Fruit fly (Drosophila melanogaster) whole organism, embryonic: ENCODE results near the gene dsf.

Source experiments
- Asciz ChIP-seq: fragments of 200-800 bp; sonication (Bioruptor generic); optimal IDR thresholded peaks from 2 replicates; lab custom pipeline; 2017; ENCODE audit warnings: missing biosample characterization, mild to moderate bottlenecking, missing genetic modification characterization, missing genetic modification reagents
- B-H1 ChIP-seq: fragments of 200-800 bp; sonication (Bioruptor generic); IDR thresholded peaks from 3 replicates; pipeline ENCODE4 v1.3.6; 2022; ENCODE audit warnings: missing biosample characterization, missing genetic modification characterization
- B-H2 ChIP-seq: fragments of 200-800 bp; sonication (Bioruptor generic); optimal IDR thresholded peaks from 2 replicates; lab custom pipeline; 2018; ENCODE audit warnings: missing biosample characterization, mild to moderate bottlenecking, missing genetic modification characterization
- Bdp1 ChIP-seq: fragments of 200-800 bp; sonication (Bioruptor generic); optimal IDR thresholded peaks from 3 replicates; lab custom pipeline; 2016; ENCODE audit warnings: missing biosample characterization, missing genetic modification characterization
- CG10147 ChIP-seq: fragments of 200-800 bp; sonication (Bioruptor generic); optimal IDR thresholded peaks from 2 replicates; lab custom pipeline; 2019; ENCODE audit warnings: missing biosample characterization, mild to moderate bottlenecking, missing genetic modification characterization, moderate library complexity
- CG10565 ChIP-seq: fragments of 200-800 bp; sonication (Bioruptor generic); optimal IDR thresholded peaks from 3 replicates; lab custom pipeline; 2016; ENCODE audit warnings: missing biosample characterization, mild to moderate bottlenecking, missing genetic modification characterization
- CG11560 ChIP-seq: fragments of 200-800 bp; sonication (Bioruptor generic); IDR thresholded peaks from 3 replicates; pipeline ENCODE4 v1.3.6; 2022; ENCODE audit warnings: missing biosample characterization, missing genetic modification characterization
- CG12219 ChIP-seq: fragments of 200-800 bp; sonication (Bioruptor generic); optimal IDR thresholded peaks from 3 replicates; lab custom pipeline; 2018; ENCODE audit warnings: missing biosample characterization, mild to moderate bottlenecking, missing genetic modification characterization
- CG12769 ChIP-seq: fragments of 200-800 bp; sonication (Bioruptor generic); optimal IDR thresholded peaks from 2 replicates; lab custom pipeline; 2019; ENCODE audit warnings: missing biosample characterization, mild to moderate bottlenecking, missing genetic modification characterization, moderate library complexity
- CG15601 ChIP-seq: fragments of 200-800 bp; sonication (Bioruptor generic); optimal IDR thresholded peaks from 3 replicates; lab custom pipeline; 2019; ENCODE audit warnings: missing biosample characterization, mild to moderate bottlenecking, missing genetic modification characterization, moderate library complexity
- CG18011 ChIP-seq: fragments of 200-800 bp; sonication (Bioruptor generic); optimal IDR thresholded peaks from 2 replicates; lab custom pipeline; 2017; ENCODE audit warnings: missing biosample characterization, missing genetic modification characterization, mild to moderate bottlenecking, moderate library complexity, missing genotype
- CG1832 ChIP-seq: fragments of 200-800 bp; sonication (Bioruptor generic); optimal IDR thresholded peaks from 2 replicates; lab custom pipeline; 2017; ENCODE audit warnings: missing biosample characterization, mild to moderate bottlenecking, missing genetic modification characterization, inconsistent platforms
- CG30020 ChIP-seq: fragments of 200-800 bp; optimal IDR thresholded peaks from 2 replicates; lab custom pipeline; 2019; ENCODE audit warnings: missing biosample characterization, mild to moderate bottlenecking, missing genetic modification characterization, moderate library complexity
- CG30403 ChIP-seq: fragments of 200-800 bp; sonication (Bioruptor generic); optimal IDR thresholded peaks from 3 replicates; lab custom pipeline; 2016; ENCODE audit warnings: missing biosample characterization, missing genetic modification characterization
- CG32772 ChIP-seq: fragments of 200-800 bp; sonication (Bioruptor generic); IDR thresholded peaks from 2 replicates; pipeline ENCODE4 v1.3.6; 2022; ENCODE audit warnings: missing biosample characterization, missing genetic modification characterization
- CG6175 ChIP-seq: fragments of 200-800 bp; sonication (Bioruptor generic); IDR thresholded peaks from 3 replicates; pipeline ENCODE4 v1.3.6; 2022; ENCODE audit warnings: missing biosample characterization, missing genetic modification characterization
- CG6765 ChIP-seq: fragments of 200-800 bp; sonication (Bioruptor generic); optimal IDR thresholded peaks from 3 replicates; lab custom pipeline; 2017; ENCODE audit warnings: missing biosample characterization, mild to moderate bottlenecking, missing genetic modification characterization
- CG7271 ChIP-seq: fragments of 200-800 bp; sonication (Bioruptor generic); optimal IDR thresholded peaks from 2 replicates; lab custom pipeline; 2018; ENCODE audit warnings: missing biosample characterization, mild to moderate bottlenecking, missing genetic modification characterization, moderate library complexity
- CG8290 ChIP-seq, 3 experiments: fragments of 200-800 bp; sonication (Bioruptor generic); optimal IDR thresholded peaks; 2 replicates each; lab custom pipeline; 2016 to 2019; ENCODE audit warnings: missing biosample characterization in 3 of 3, missing genetic modification characterization in 3 of 3, mild to moderate bottlenecking in 2 of 3, moderate library complexity in 1 of 3
- Dbx ChIP-seq: fragments of 200-800 bp; sonication (Bioruptor generic); IDR thresholded peaks from 3 replicates; pipeline ENCODE4 v1.3.6; 2022; ENCODE audit warnings: missing biosample characterization, missing genetic modification characterization
- Dip3 ChIP-seq: fragments of 200-800 bp; sonication (Bioruptor generic); optimal IDR thresholded peaks from 3 replicates; lab custom pipeline; 2016; ENCODE audit warnings: missing biosample characterization, missing genetic modification characterization
- Doc2 ChIP-seq: fragments of 200-800 bp; sonication (Bioruptor generic); IDR thresholded peaks from 2 replicates; pipeline ENCODE4 v1.3.6; 2022; ENCODE audit warnings: missing biosample characterization, missing genetic modification characterization
- Drgx ChIP-seq: fragments of 200-800 bp; sonication (Bioruptor generic); IDR thresholded peaks from 2 replicates; pipeline ENCODE4 v1.3.6; 2022; ENCODE audit warnings: missing biosample characterization, missing genetic modification characterization
- ERR ChIP-seq: fragments of 200-800 bp; sonication (Bioruptor generic); optimal IDR thresholded peaks from 2 replicates; lab custom pipeline; 2016; ENCODE audit warnings: missing biosample characterization, missing genetic modification characterization
- Ets65A ChIP-seq: fragments of 200-800 bp; sonication (Bioruptor generic); peaks from one replicate; lab custom pipeline; 2016; ENCODE audit warnings: missing biosample characterization, missing genetic modification characterization
- HLH3B ChIP-seq: fragments of 200-800 bp; sonication (Bioruptor generic); IDR thresholded peaks from 2 replicates; pipeline ENCODE4 v1.3.6; 2022; ENCODE audit warnings: missing biosample characterization, missing genetic modification characterization
- Hr78 ChIP-seq, 2 experiments: fragments of 200-800 bp in 1 of 2; fragments of >200 bp in 1 of 2; sonication (Bioruptor generic) in 1 of 2; optimal IDR thresholded peaks; 2 replicates each; lab custom pipeline; 2017 to 2019; ENCODE audit warnings: missing biosample characterization in 2 of 2, missing genetic modification characterization in 2 of 2, mild to moderate bottlenecking in 1 of 2, moderate library complexity in 1 of 2
- MTF-1 ChIP-seq: fragments of 200-800 bp; sonication (Bioruptor generic); optimal IDR thresholded peaks from 2 replicates; lab custom pipeline; 2018; ENCODE audit warnings: missing biosample characterization, mild to moderate bottlenecking, missing genetic modification characterization, borderline replicate concordance
- NC2β ChIP-seq: fragments of 200-800 bp; sonication (Bioruptor generic); optimal IDR thresholded peaks from 2 replicates; lab custom pipeline; 2016; ENCODE audit warnings: missing biosample characterization, missing genetic modification characterization
- Oaz ChIP-seq: fragments of 200-800 bp; sonication (Bioruptor generic); IDR thresholded peaks from 2 replicates; pipeline ENCODE4 v1.3.6; 2022; ENCODE audit warnings: missing biosample characterization, missing genetic modification characterization
- Pdp1 ChIP-seq, 2 experiments: fragments of 200-800 bp; sonication (Bioruptor generic); optimal IDR thresholded peaks; 3 replicates each; lab custom pipeline; 2016; ENCODE audit warnings: missing biosample characterization in 2 of 2, missing genetic modification characterization in 2 of 2, mild to moderate bottlenecking in 1 of 2, moderate library complexity in 1 of 2
- Rfx ChIP-seq: fragments of 200-800 bp; sonication (Bioruptor generic); IDR thresholded peaks from 2 replicates; pipeline ENCODE4 v1.3.6; 2022; ENCODE audit warnings: missing biosample characterization, missing genetic modification characterization
- Sox100B ChIP-seq: fragments of 200-800 bp; sonication (Bioruptor generic); optimal IDR thresholded peaks from 3 replicates; lab custom pipeline; 2018; ENCODE audit warnings: missing biosample characterization, mild to moderate bottlenecking, missing genetic modification characterization
- Spps ChIP-seq: fragments of 200-800 bp; sonication (Bioruptor generic); optimal IDR thresholded peaks from 2 replicates; lab custom pipeline; 2018; ENCODE audit warnings: missing biosample characterization, mild to moderate bottlenecking, missing genetic modification characterization
- ase ChIP-seq: fragments of 200-800 bp; sonication (Bioruptor generic); IDR thresholded peaks from 3 replicates; pipeline ENCODE4 v1.3.6; 2022; ENCODE audit warnings: missing biosample characterization, missing genetic modification characterization
- emc ChIP-seq: fragments of 200-800 bp; sonication (Bioruptor generic); optimal IDR thresholded peaks from 2 replicates; lab custom pipeline; 2016; ENCODE audit warnings: missing biosample characterization, missing genetic modification characterization
- eyg ChIP-seq: fragments of 200-800 bp; sonication (Bioruptor generic); optimal IDR thresholded peaks from 3 replicates; lab custom pipeline; 2016; ENCODE audit warnings: missing biosample characterization, missing genetic modification characterization
- fd102C ChIP-seq: fragments of 200-800 bp; sonication (Bioruptor generic); optimal IDR thresholded peaks from 2 replicates; lab custom pipeline; 2018; ENCODE audit warnings: missing biosample characterization, mild to moderate bottlenecking, missing genetic modification characterization, moderate library complexity
- ftz-f1 ChIP-seq: fragments of 200-800 bp; sonication (Bioruptor generic); optimal IDR thresholded peaks from 2 replicates; lab custom pipeline; 2016; ENCODE audit warnings: missing biosample characterization, missing genetic modification characterization
- gfzf ChIP-seq: fragments of 200-800 bp; sonication (Bioruptor generic); optimal IDR thresholded peaks from 2 replicates; lab custom pipeline; 2016; ENCODE audit warnings: missing biosample characterization, mild to moderate bottlenecking, missing genetic modification characterization, moderate library complexity
- ind ChIP-seq: fragments of 200-800 bp; sonication (Bioruptor generic); optimal IDR thresholded peaks from 3 replicates; lab custom pipeline; 2016; ENCODE audit warnings: missing biosample characterization, missing genetic modification characterization
- lov ChIP-seq, 2 experiments: fragments of 200-800 bp in 1 of 2; fragments of >200 bp in 1 of 2; sonication (Bioruptor generic) in 1 of 2; IDR thresholded peaks in 1 of 2; optimal IDR thresholded peaks in 1 of 2; 2 replicates in 1 of 2; 3 replicates in 1 of 2; pipeline versions ENCODE4 v1.3.6 to Lab custom; 2017 to 2022; ENCODE audit warnings: missing biosample characterization in 1 of 2, missing genetic modification characterization in 1 of 2
- otp ChIP-seq: fragments of 200-800 bp; sonication (Bioruptor generic); IDR thresholded peaks from 3 replicates; pipeline ENCODE4, ENCODE4 v1.3.6; 2022; ENCODE audit warnings: missing biosample characterization, missing genetic modification characterization
- sug ChIP-seq: fragments of 200-800 bp; optimal IDR thresholded peaks from 2 replicates; lab custom pipeline; 2019; ENCODE audit warnings: missing biosample characterization, mild to moderate bottlenecking, missing genetic modification characterization, moderate library complexity
- unc-4 ChIP-seq: fragments of 200-800 bp; sonication (Bioruptor generic); IDR thresholded peaks from 2 replicates; pipeline ENCODE4 v1.3.6; 2022; ENCODE audit warnings: missing biosample characterization, missing genetic modification characterization; ENCODE audit not compliant: partially characterized antibody

Gene dsf

dm6 chr2L:5945651-5946547 is 20.2 kb downstream of the dsf start (continued):
- TF ChIP-seq CG7271 (tag; lab: Kevin White, UChicago): no peak
- no peak for TF ChIP-seq MTF-1 (GFP tag; lab: Kevin White, UChicago)
- TF ChIP-seq Rfx (GFP tag; lab: Robert Waterston, UW): no peak; the same call in 1 of the 2 replicates
- TF ChIP-seq Ets65A (GFP tag; lab: Kevin White, UChicago): peak; percentile 45
- TF ChIP-seq ase: no peak
- TF ChIP-seq CG32772 (GFP tag; lab: Robert Waterston, UW): no peak
- TF ChIP-seq CG10565 (GFP tag; lab: Kevin White, UChicago): no peak
- no peak for TF ChIP-seq CG18011 (GFP tag; lab: Kevin White, UChicago)
- peak in 1 of 2 experiments; percentile 8 for TF ChIP-seq Pdp1 (GFP tag; optimal IDR thresholded peaks at IDR 0.05; lab: Kevin White, UChicago)
- TF ChIP-seq CG11560: 0 out of 3 replicates have a peak, but pooled peaks have one; percentile 60
- TF ChIP-seq fd102C (GFP tag; lab: Kevin White, UChicago): no peak
- TF ChIP-seq sug: peak; percentile 73
- no peak for TF ChIP-seq NC2β (GFP tag; lab: Kevin White, UChicago)
- no peak for TF ChIP-seq Doc2 (GFP tag; lab: Robert Waterston, UW)
- TF ChIP-seq Spps (tag; lab: Kevin White, UChicago): no peak
- TF ChIP-seq CG30403 (GFP tag; lab: Kevin White, UChicago): no peak
- TF ChIP-seq Dip3 (GFP tag; lab: Kevin White, UChicago): no peak
- peak; percentile 81 for TF ChIP-seq CG12769 (tag; lab: Kevin White, UChicago)
- TF ChIP-seq B-H2: peak; percentile 57
- TF ChIP-seq unc-4: no peak
- no peak for TF ChIP-seq Drgx (GFP tag; lab: Robert Waterston, UW)
- peak; percentile 62; the same call in 2 of the 3 replicates for TF ChIP-seq Dbx (GFP tag; lab: Robert Waterston, UW)
- TF ChIP-seq CG15601 (tag; lab: Kevin White, UChicago): no peak
- TF ChIP-seq CG12219 (GFP tag; lab: Kevin White, UChicago): no peak
- no peak for TF ChIP-seq lov (optimal IDR thresholded peaks at IDR 0.05; lab: Kevin White, UChicago)
- TF ChIP-seq lov (GFP tag; IDR thresholded peaks at IDR 0.05; lab: Robert Waterston, UW): no peak
- no peak for TF ChIP-seq CG8290 (GFP tag; optimal IDR thresholded peaks at IDR 0.05; lab: Kevin White, UChicago)
- peak in 1 of 2 experiments; percentile 54 for TF ChIP-seq CG8290 (tag; optimal IDR thresholded peaks at IDR 0.05; lab: Kevin White, UChicago)
- TF ChIP-seq CG6765 (GFP tag; lab: Kevin White, UChicago): no peak
- peak in 1 of 2 experiments; percentile 3 for TF ChIP-seq Hr78 (GFP tag; optimal IDR thresholded peaks at IDR 0.05; lab: Kevin White, UChicago)
- TF ChIP-seq Sox100B: no peak
- no peak for TF ChIP-seq eyg
- TF ChIP-seq emc (GFP tag; lab: Kevin White, UChicago): peak; percentile 20
- TF ChIP-seq CG1832 (GFP tag; lab: Kevin White, UChicago): peak; percentile 39

- TF ChIP-seq ftz-f1 (GFP tag; lab: Kevin White, UChicago) (no peak), CG6175 (no peak), B-H1 (GFP tag; lab: Robert Waterston, UW) (no peak), HLH3B (GFP tag; lab: Robert Waterston, UW) (no peak), ERR (no peak), ind (GFP tag; lab: Kevin White, UChicago) (no peak), gfzf (GFP tag; lab: Kevin White, UChicago) (no peak), CG30020 (tag; lab: Kevin White, UChicago) (no peak), Asciz (no peak), CG10147 (GFP tag; lab: Kevin White, UChicago) (no peak), Oaz (GFP tag; lab: Robert Waterston, UW) (no peak), Bdp1 (no peak), otp (GFP tag; lab: Robert Waterston, UW) (no peak)
These were observed 21.0 kb downstream of the dsf start for dm6 chr2L:5946728-5947127.
